Worm (Caenorhabditis elegans) whole organism, L4 larva: Measurements from ENCODE around the gene C42D8.1.

Source experiments
- F44E2.7 ChIP-seq: fragments of 200-800 bp; sonication (Bioruptor generic); IDR thresholded peaks from 2 replicates; pipeline ENCODE4 v2.1.2; 2022; ENCODE audit warnings: missing genetic modification characterization, missing compliant biosample characterization
- T20F7.1 ChIP-seq: fragments of 200-800 bp; sonication (Bioruptor generic); optimal IDR thresholded peaks from 2 replicates; lab custom pipeline; 2018; ENCODE audit warnings: mild to moderate bottlenecking, missing genetic modification characterization, missing compliant biosample characterization
- T26A8.4 ChIP-seq: fragments of 200-800 bp; sonication (Bioruptor generic); IDR thresholded peaks from 2 replicates; pipeline ENCODE4 v1.3.6; 2022; ENCODE audit warnings: missing genetic modification characterization, missing compliant biosample characterization
- ZK546.5 ChIP-seq, 2 experiments: sonication (generic microtip); optimal IDR thresholded peaks; 2 replicates each; lab custom pipeline; 2017; ENCODE audit warnings: missing biosample characterization in 2 of 2, missing genetic modification characterization in 2 of 2
- aha-1 ChIP-seq: fragments of 150-350 bp; peaks from one replicate; lab custom pipeline; 2014; ENCODE audit warnings: missing biosample characterization, missing genetic modification characterization
- aly-2 ChIP-seq: sonication (generic microtip); optimal IDR thresholded peaks from 2 replicates; lab custom pipeline; 2018; ENCODE audit warnings: missing biosample characterization, missing genetic modification characterization
- ama-1 ChIP-seq: fragments of 150-350 bp; optimal IDR thresholded peaks from 2 replicates; lab custom pipeline; 2014; ENCODE audit warnings: inconsistent platforms, mixed read lengths
- ceh-20 ChIP-seq: fragments of 200-800 bp; sonication (Bioruptor generic); IDR thresholded peaks from 2 replicates; pipeline ENCODE4 v1.3.6; 2022; ENCODE audit warnings: missing genetic modification reagents, missing genetic modification characterization, missing compliant biosample characterization
- ceh-62 ChIP-seq: sonication (generic microtip); optimal IDR thresholded peaks from 2 replicates; lab custom pipeline; 2017; ENCODE audit warnings: missing biosample characterization, missing genetic modification characterization
- ceh-82 ChIP-seq: sonication (generic microtip); optimal IDR thresholded peaks from 2 replicates; lab custom pipeline; 2017; ENCODE audit warnings: missing biosample characterization, missing genetic modification characterization
- ctbp-1 ChIP-seq: fragments of 200-800 bp; sonication (Bioruptor generic); IDR thresholded peaks from 2 replicates; pipeline ENCODE4 v1.3.6; 2022; ENCODE audit warnings: missing genetic modification reagents, missing genetic modification characterization, missing compliant biosample characterization
- daf-12 ChIP-seq: fragments of 150-350 bp; optimal IDR thresholded peaks from 2 replicates; lab custom pipeline; 2014; ENCODE audit warnings: missing biosample characterization, missing genetic modification reagents, missing genetic modification characterization
- daf-19 ChIP-seq: fragments of 200-800 bp; sonication (Bioruptor generic); conservative IDR thresholded peaks from 2 replicates; pipeline ENCODE4 v1.3.6; 2022; ENCODE audit warnings: missing genetic modification characterization, missing compliant biosample characterization
- dmd-6 ChIP-seq: fragments of 200-800 bp; sonication (Bioruptor generic); IDR thresholded peaks from 2 replicates; pipeline ENCODE4 v1.3.6; 2022; ENCODE audit warnings: missing genetic modification reagents, missing genetic modification characterization, missing compliant biosample characterization
- dmd-8 ChIP-seq: fragments of 200-800 bp; sonication (Bioruptor generic); IDR thresholded peaks from 2 replicates; pipeline ENCODE4 v1.3.6; 2022; ENCODE audit warnings: missing genetic modification characterization, missing compliant biosample characterization
- dmd-9 ChIP-seq: fragments of 200-800 bp; sonication (Bioruptor generic); IDR thresholded peaks from 2 replicates; pipeline ENCODE4 v1.3.6; 2022; ENCODE audit warnings: missing genetic modification reagents, missing genetic modification characterization, missing compliant biosample characterization
- dpl-1 ChIP-seq: fragments of 150-350 bp; optimal IDR thresholded peaks from 2 replicates; lab custom pipeline; 2014; ENCODE audit warnings: missing biosample characterization, missing genetic modification reagents, missing genetic modification characterization
- egl-27 ChIP-seq: sonication (generic microtip); optimal IDR thresholded peaks from 3 replicates; lab custom pipeline; 2017; ENCODE audit warnings: missing biosample characterization, missing genetic modification reagents, missing genetic modification characterization
- egl-43 ChIP-seq: fragments of 200-800 bp; sonication (Bioruptor generic); IDR thresholded peaks from 2 replicates; pipeline ENCODE4 v1.3.6; 2022; ENCODE audit warnings: missing genetic modification reagents, missing genetic modification characterization, missing compliant biosample characterization
- fos-1 ChIP-seq: fragments of 150-350 bp; optimal IDR thresholded peaks from 2 replicates; lab custom pipeline; 2014; ENCODE audit warnings: missing biosample characterization, missing genetic modification characterization
- gei-8 ChIP-seq: fragments of 200-800 bp; sonication (Bioruptor generic); optimal IDR thresholded peaks from 2 replicates; lab custom pipeline; 2018; ENCODE audit warnings: mild to moderate bottlenecking, missing genetic modification characterization, missing compliant biosample characterization
- hlh-30 ChIP-seq: sonication (generic microtip); optimal IDR thresholded peaks from 2 replicates; lab custom pipeline; 2017; ENCODE audit warnings: antibody characterized with exemption, mild to moderate bottlenecking, missing genetic modification characterization, missing compliant biosample characterization; ENCODE audit not compliant: insufficient read depth
- jun-1 ChIP-seq: fragments of 150-350 bp; optimal IDR thresholded peaks from 2 replicates; lab custom pipeline; 2014; ENCODE audit warnings: missing biosample characterization, missing genetic modification reagents, missing genetic modification characterization
- lim-7 ChIP-seq: fragments of 200-800 bp; sonication (Bioruptor generic); IDR thresholded peaks from 2 replicates; pipeline ENCODE4 v1.3.6; 2022; ENCODE audit warnings: missing genetic modification characterization, missing compliant biosample characterization
- lsy-2 ChIP-seq, 2 experiments: fragments of 150-350 bp in 1 of 2; sonication (generic microtip) in 1 of 2; optimal IDR thresholded peaks; 2 replicates each; lab custom pipeline; 2014 to 2017; ENCODE audit warnings: missing biosample characterization in 2 of 2, missing genetic modification characterization in 2 of 2
- madf-5 ChIP-seq, 2 experiments: fragments of 200-800 bp; sonication (Bioruptor generic); IDR thresholded peaks; 2 replicates each; pipeline ENCODE4 v1.3.6; 2022; ENCODE audit warnings: missing compliant biosample characterization in 2 of 2, missing genetic modification characterization in 2 of 2
- mep-1 ChIP-seq: fragments of 150-350 bp; sonication (generic microtip); optimal IDR thresholded peaks from 3 replicates; lab custom pipeline; 2014; ENCODE audit warnings: missing biosample characterization, missing genetic modification characterization
- mes-2 ChIP-seq: sonication (generic microtip); optimal IDR thresholded peaks from 2 replicates; lab custom pipeline; 2016; ENCODE audit warnings: missing genotype, mild to moderate bottlenecking, missing genetic modification characterization, missing compliant biosample characterization; ENCODE audit not compliant: poor library complexity, severe bottlenecking
- mxl-3 ChIP-seq: fragments of 200-800 bp; sonication (Bioruptor generic); optimal IDR thresholded peaks from 2 replicates; lab custom pipeline; 2018; ENCODE audit warnings: mild to moderate bottlenecking, missing genetic modification characterization, missing compliant biosample characterization
- nhr-102 ChIP-seq: sonication (generic microtip); optimal IDR thresholded peaks from 2 replicates; lab custom pipeline; 2016; ENCODE audit warnings: mild to moderate bottlenecking, missing genetic modification characterization, moderate library complexity, missing compliant biosample characterization
- nhr-111 ChIP-seq: fragments of 200-800 bp; sonication (Bioruptor generic); optimal IDR thresholded peaks from 2 replicates; lab custom pipeline; 2018; ENCODE audit warnings: mild to moderate bottlenecking, missing genetic modification characterization, missing compliant biosample characterization
- nhr-237 ChIP-seq: sonication (generic microtip); optimal IDR thresholded peaks from 2 replicates; lab custom pipeline; 2017; ENCODE audit warnings: missing biosample characterization, missing genetic modification characterization
- nhr-42 ChIP-seq: fragments of 200-800 bp; sonication (Bioruptor generic); IDR thresholded peaks from 2 replicates; pipeline ENCODE4 v1.3.6; 2022; ENCODE audit warnings: missing genetic modification characterization, missing compliant biosample characterization
- nhr-48 ChIP-seq: sonication (generic microtip); optimal IDR thresholded peaks from 2 replicates; lab custom pipeline; 2016; ENCODE audit warnings: mild to moderate bottlenecking, missing genetic modification characterization, missing compliant biosample characterization
- nhr-6 ChIP-seq: fragments of 150-350 bp; optimal IDR thresholded peaks from 2 replicates; lab custom pipeline; 2014; ENCODE audit warnings: missing biosample characterization, missing genetic modification characterization
- pqm-1 ChIP-seq: sonication (generic microtip); optimal IDR thresholded peaks from 2 replicates; lab custom pipeline; 2017; ENCODE audit warnings: missing biosample characterization, missing genetic modification characterization
- sdz-12 ChIP-seq: fragments of 200-800 bp; sonication (Bioruptor generic); optimal IDR thresholded peaks from 2 replicates; lab custom pipeline; 2018; ENCODE audit warnings: mild to moderate bottlenecking, missing genetic modification characterization, missing compliant biosample characterization
- skn-1 ChIP-seq: fragments of 150-350 bp; optimal IDR thresholded peaks from 2 replicates; lab custom pipeline; 2014; ENCODE audit warnings: missing biosample characterization, missing genetic modification characterization
- snpc-4 ChIP-seq: fragments of 150-350 bp; optimal IDR thresholded peaks from 2 replicates; lab custom pipeline; 2014; ENCODE audit warnings: missing biosample characterization, missing genetic modification characterization
- spr-1 ChIP-seq: sonication (generic microtip); optimal IDR thresholded peaks from 2 replicates; lab custom pipeline; 2016; ENCODE audit warnings: mild to moderate bottlenecking, missing genetic modification characterization, missing compliant biosample characterization
- tra-1 ChIP-seq: fragments of 200-800 bp; sonication (Bioruptor generic); IDR thresholded peaks from 2 replicates; pipeline ENCODE4 v1.3.6; 2022; ENCODE audit warnings: missing genetic modification reagents, missing genetic modification characterization, missing compliant biosample characterization
- unc-39 ChIP-seq: sonication (generic microtip); optimal IDR thresholded peaks from 2 replicates; lab custom pipeline; 2017; ENCODE audit warnings: missing biosample characterization, missing genetic modification characterization
- unc-62 ChIP-seq, 3 experiments: fragments of 150-350 bp in 1 of 3; sonication (generic microtip); optimal IDR thresholded peaks in 2 of 3; peaks in 1 of 3; 1 replicate in 1 of 3; 2 replicates in 2 of 3; lab custom pipeline; 2014 to 2017; ENCODE audit warnings: missing biosample characterization in 3 of 3, missing genetic modification characterization in 3 of 3, missing genetic modification reagents in 3 of 3, missing genotype in 1 of 3
- zip-2 ChIP-seq: fragments of 150-350 bp; optimal IDR thresholded peaks from 2 replicates; lab custom pipeline; 2014; ENCODE audit warnings: missing biosample characterization, missing genetic modification characterization

C42D8.1 gene

DNA sequence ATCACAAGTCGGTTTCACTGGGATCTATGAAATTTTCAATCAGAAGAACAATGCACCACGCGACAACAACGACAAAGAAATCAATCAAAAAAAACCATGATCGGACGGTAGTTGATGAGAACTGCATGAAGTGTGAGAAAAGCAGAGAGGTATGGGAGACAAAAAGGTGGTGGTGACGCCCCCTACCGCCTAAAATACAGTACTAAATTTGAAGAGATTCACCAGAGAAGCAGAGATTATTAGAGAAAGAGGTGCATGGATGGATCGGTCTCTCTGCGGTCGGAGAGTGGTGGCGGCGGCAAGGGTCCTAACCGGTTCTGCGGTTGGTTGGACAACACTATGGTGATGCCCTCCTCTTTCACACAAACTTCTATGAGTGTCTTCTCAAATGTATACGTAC is 9.9 kb downstream of the C42D8.1 start (continued):
- peak; percentile 42 for TF ChIP-seq mep-1 (tag; lab: Kevin White, UChicago)
- no peak for TF ChIP-seq aha-1 (tag; lab: Kevin White, UChicago)
- TF ChIP-seq, all 104 proteins: peak for 23

DNA sequence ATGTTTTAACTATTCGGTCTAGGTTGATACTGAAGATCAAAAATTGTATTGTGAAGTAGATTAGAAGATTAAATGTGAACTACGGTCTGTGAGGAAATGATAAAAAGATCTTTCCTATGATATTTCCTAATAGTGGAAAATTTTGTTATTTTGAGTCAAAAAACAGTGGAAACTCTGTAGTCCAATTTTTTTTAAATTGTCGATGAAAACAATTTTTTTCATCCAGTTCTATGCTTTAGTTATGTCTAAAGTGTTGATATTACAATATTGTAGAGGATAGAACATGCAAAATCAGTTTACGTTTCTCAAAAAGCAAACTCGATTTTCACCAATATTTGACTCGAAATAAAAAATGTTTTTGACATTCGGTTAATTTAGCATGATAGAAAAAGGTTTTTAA is 10.4 kb downstream of the C42D8.1 start:
- no peak for TF ChIP-seq fos-1 (tag; lab: Kevin White, UChicago)
- TF ChIP-seq aha-1 (tag; lab: Kevin White, UChicago), result peak; percentile 92
- peak; percentile 6 for TF ChIP-seq T20F7.1
- TF ChIP-seq, all 104 proteins: peak for 2

- TF ChIP-seq aha-1 (tag; lab: Kevin White, UChicago) (peak; percentile 75), F44E2.7 (GFP tag; lab: Robert Waterston, UW) (no peak), lim-7 (no peak), hlh-30 (peak; percentile 49)
These were observed 10.9 kb downstream of the C42D8.1 start for ce11 chrX:5120196-5120595.

DNA sequence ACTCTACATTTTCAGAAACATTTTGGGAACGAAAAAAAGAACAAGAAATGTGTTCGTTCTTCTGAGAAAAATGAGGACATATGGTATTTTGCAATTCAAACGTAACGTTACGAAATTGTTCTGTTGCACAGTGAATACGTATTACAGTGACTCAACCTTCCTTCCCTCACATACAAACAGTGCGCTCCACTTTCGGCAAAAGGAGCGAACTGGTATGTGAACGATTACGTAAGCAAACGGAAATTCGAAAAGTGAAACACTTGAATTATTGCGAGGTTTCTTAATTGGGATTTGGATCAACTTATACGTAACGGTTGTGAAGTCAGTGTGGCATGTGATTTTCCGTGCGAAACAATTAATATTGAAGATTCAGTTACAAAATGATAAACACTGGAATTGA is 11.5 kb downstream of the C42D8.1 start:
- TF ChIP-seq dmd-8 (no peak), ceh-62 (tag; lab: Kevin White, UChicago) (no peak), gei-8 (GFP tag; lab: Kevin White, UChicago) (no peak), lim-7 (no peak), aha-1 (tag; lab: Kevin White, UChicago) (no peak), daf-19 (GFP tag; lab: Robert Waterston, UW) (no peak), egl-27 (tag; lab: Kevin White, UChicago) (no peak), dmd-6 (GFP tag; lab: Robert Waterston, UW) (no peak), tra-1 (GFP tag; lab: Robert Waterston, UW) (0 out of 2 replicates have a peak, but pooled peaks have one; percentile 7), fos-1 (tag; lab: Kevin White, UChicago) (no peak), nhr-6 (tag; lab: Kevin White, UChicago) (no peak), unc-62 (GFP tag; optimal IDR thresholded peaks at IDR 0.05 in 1 of 2; lab: Kevin White, UChicago) (peak in 1 of 2 experiments; percentile 73), unc-62 (tag; optimal IDR thresholded peaks at IDR 0.05; lab: Kevin White, UChicago) (no peak), mes-2 (tag; lab: Kevin White, UChicago) (peak; percentile 12), spr-1 (tag; lab: Kevin White, UChicago) (no peak)

DNA sequence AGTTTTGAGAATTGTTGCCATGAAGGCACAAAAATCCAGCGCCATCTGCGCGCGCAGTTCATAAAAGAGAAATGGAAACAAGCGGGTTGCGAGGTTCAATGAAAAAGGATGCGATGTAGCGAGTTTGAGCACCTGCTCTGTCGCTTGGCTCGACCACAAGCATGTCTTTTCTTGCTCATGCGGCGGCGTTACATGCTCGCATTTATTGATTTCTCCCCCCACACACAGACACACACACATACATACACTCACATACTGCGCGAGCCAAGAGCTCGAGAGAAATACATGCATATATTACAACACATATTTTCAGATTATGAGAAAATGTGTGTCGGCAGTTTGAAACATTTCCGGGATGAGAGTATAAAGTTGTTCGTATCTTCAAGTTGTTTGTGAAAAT is 12.5 kb downstream of the C42D8.1 start:
- no peak for TF ChIP-seq ama-1 (lab: Kevin White, UChicago)
- peak in 1 of 2 experiments; percentile 39 for TF ChIP-seq lsy-2 (tag; optimal IDR thresholded peaks at IDR 0.05; lab: Kevin White, UChicago)
- TF ChIP-seq T26A8.4 (GFP tag; lab: Robert Waterston, UW), result no peak
- no peak for TF ChIP-seq dpl-1 (GFP tag; lab: Kevin White, UChicago)
- TF ChIP-seq snpc-4 (tag; lab: Kevin White, UChicago), result no peak
- no peak for TF ChIP-seq dmd-9 (GFP tag; lab: Robert Waterston, UW)
- no peak for TF ChIP-seq ceh-82
- TF ChIP-seq zip-2 (tag; lab: Kevin White, UChicago), result no peak
- TF ChIP-seq skn-1 (tag; lab: Kevin White, UChicago), result no peak
- peak; percentile 78 for TF ChIP-seq hlh-30
- TF ChIP-seq nhr-237 (tag; lab: Kevin White, UChicago), result no peak
- TF ChIP-seq nhr-42 (GFP tag; lab: Robert Waterston, UW), result no peak
- TF ChIP-seq mes-2 (tag; lab: Kevin White, UChicago), result no peak
- TF ChIP-seq ceh-20, result no peak
- TF ChIP-seq ctbp-1 (GFP tag; lab: Robert Waterston, UW), result 0 out of 2 replicates have a peak, but pooled peaks have one; percentile 13
- TF ChIP-seq unc-39, result no peak
- no peak for TF ChIP-seq sdz-12 (GFP tag; lab: Kevin White, UChicago)
- TF ChIP-seq egl-27 (tag; lab: Kevin White, UChicago), result no peak
- no peak for TF ChIP-seq daf-12
- no peak for TF ChIP-seq nhr-48 (tag; lab: Kevin White, UChicago)
- TF ChIP-seq mxl-3 (GFP tag; lab: Kevin White, UChicago), result no peak
- no peak for TF ChIP-seq ZK546.5 (tag; optimal IDR thresholded peaks at IDR 0.05; lab: Kevin White, UChicago)
- no peak for TF ChIP-seq jun-1 (tag; lab: Kevin White, UChicago)
- TF ChIP-seq aly-2, result no peak
- peak in 1 of 2 experiments; percentile 98 for TF ChIP-seq unc-62 (GFP tag; optimal IDR thresholded peaks at IDR 0.05 in 1 of 2; lab: Kevin White, UChicago)
- no peak for TF ChIP-seq unc-62 (tag; optimal IDR thresholded peaks at IDR 0.05; lab: Kevin White, UChicago)
- no peak for TF ChIP-seq nhr-111 (GFP tag; lab: Kevin White, UChicago)
- TF ChIP-seq pqm-1 (tag; lab: Kevin White, UChicago), result no peak
- TF ChIP-seq nhr-102 (tag; lab: Kevin White, UChicago), result no peak
- TF ChIP-seq egl-43 (GFP tag; lab: Robert Waterston, UW), result peak; percentile 37; the same call in 1 of the 2 replicates
- TF ChIP-seq madf-5 (GFP tag; IDR thresholded peaks at IDR 0.05; lab: Robert Waterston, UW), result no peak
